Fruit fly (Drosophila melanogaster) whole organism: ENCODE data around the gene CG13309.

Experiments used
- CG8478 ChIP-seq: fragments of >200 bp; optimal IDR thresholded peaks from 2 replicates; lab custom pipeline; 2018; ENCODE audit warnings: inconsistent platforms
- Dll ChIP-seq: fragments of >200 bp; optimal IDR thresholded peaks from 2 replicates; lab custom pipeline; 2017
- EcR ChIP-seq, 2 experiments: fragments of >200 bp; optimal IDR thresholded peaks; 2 replicates each; lab custom pipeline; 2017; ENCODE audit warnings: missing biosample characterization in 2 of 2, missing genetic modification characterization in 2 of 2, missing genetic modification reagents in 2 of 2
- pan ChIP-seq: fragments of >200 bp; optimal IDR thresholded peaks from 2 replicates; lab custom pipeline; 2017
- psq ChIP-seq: fragments of >200 bp; optimal IDR thresholded peaks from 2 replicates; lab custom pipeline; 2017

DNA sequence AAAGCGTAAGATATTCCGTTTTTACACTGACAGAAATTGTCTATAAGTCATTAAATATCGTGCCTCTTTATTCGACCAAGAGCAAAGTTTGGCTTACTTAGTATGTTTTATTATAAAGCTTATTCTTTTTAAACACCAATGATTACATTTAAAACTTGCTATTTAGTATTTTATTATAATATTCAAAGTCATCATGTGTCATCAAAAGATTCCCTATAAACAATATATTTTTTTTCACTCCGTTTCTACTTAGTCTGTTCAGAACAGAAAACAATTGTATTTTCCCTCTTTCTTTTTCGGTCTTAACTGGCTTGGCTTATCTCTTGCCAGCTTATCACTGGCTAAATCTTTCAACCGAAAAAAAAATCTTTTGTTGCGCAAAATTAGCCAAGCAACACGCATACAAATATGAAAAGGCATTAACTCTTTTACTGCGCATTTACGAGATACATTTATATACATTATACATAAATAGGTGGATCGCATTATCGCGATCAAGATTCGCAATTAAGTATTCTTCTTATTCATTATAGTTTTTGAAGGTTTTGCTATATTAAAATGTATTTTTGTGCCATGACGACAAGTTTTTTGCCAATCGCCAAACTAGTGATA is 32.8 kb upstream of the CG13309 start:
- no peak for TF ChIP-seq CG8478 (lab: Kevin White, UChicago)
- TF ChIP-seq Dll = no peak
- no peak for TF ChIP-seq psq (lab: Kevin White, UChicago)
- no peak for TF ChIP-seq pan (lab: Kevin White, UChicago)
- TF ChIP-seq EcR (GFP tag; optimal IDR thresholded peaks at IDR 0.05; lab: Kevin White, UChicago) = no peak
